Worm (Caenorhabditis elegans): ENCODE measurements around the gene puf-8.

The puf-8 gene

ce11 chrII:7255614-7256162 lies 42.4 kb downstream of the puf-8 start, which contains the start of gene F32A5.8:
Gene F32A5.8 (plus strand): TSS chrII:7256112.
- TF ChIP-seq hmg-1.2 (GFP tag; IDR thresholded peaks at IDR 0.05) (0 out of 2 replicates have a peak, but pooled peaks have one; percentile 16), T26A5.8 (tag; optimal IDR thresholded peaks at IDR 0.05) (no peak), aptf-2 (GFP tag; conservative IDR thresholded peaks at IDR 0.05) (no peak), nfyb-1 (GFP tag; IDR thresholded peaks at IDR 0.05) (0 out of 2 replicates have a peak, but pooled peaks have one; percentile 15), ztf-6 (GFP tag; IDR thresholded peaks at IDR 0.05) (no peak), athp-1 (tag; optimal IDR thresholded peaks at IDR 0.05) (no peak), egl-44 (GFP tag; IDR thresholded peaks at IDR 0.05) (no peak), hrde-1 (tag; optimal IDR thresholded peaks at IDR 0.05; ENCODE audit: borderline replicate concordance) (no peak), gei-17 (GFP tag; optimal IDR thresholded peaks at IDR 0.05) (no peak), ceh-58 (GFP tag; IDR thresholded peaks at IDR 0.05) (no peak), Y53F4B.3 (GFP tag; IDR thresholded peaks at IDR 0.05) (no peak), sea-2 (GFP tag; IDR thresholded peaks at IDR 0.05) (no peak), attf-5 (GFP tag; optimal IDR thresholded peaks at IDR 0.05) (peak; percentile 15), ekl-4 (GFP tag; IDR thresholded peaks at IDR 0.05) (0 out of 2 replicates have a peak, but pooled peaks have one; percentile 36), rec-8 (tag; optimal IDR thresholded peaks at IDR 0.05) (no peak), xnd-1 (tag; optimal IDR thresholded peaks at IDR 0.05) (no peak), lsl-1 (GFP tag; optimal IDR thresholded peaks at IDR 0.05) (no peak), ceh-100 (GFP tag; IDR thresholded peaks at IDR 0.05) (no peak), snpc-3.4 (tag; optimal IDR thresholded peaks at IDR 0.05) (no peak), tlf-1 (GFP tag; optimal IDR thresholded peaks at IDR 0.05) (no peak), C17E4.6 (GFP tag; IDR thresholded peaks at IDR 0.05) (no peak), ceh-79 (tag; optimal IDR thresholded peaks at IDR 0.05) (no peak), bed-1 (GFP tag; IDR thresholded peaks at IDR 0.05) (no peak), madf-10 (tag; optimal IDR thresholded peaks at IDR 0.05) (no peak), madf-6 (GFP tag; IDR thresholded peaks at IDR 0.05) (no peak), snpc-1.1 (tag; optimal IDR thresholded peaks at IDR 0.05; ENCODE audit: insufficient read depth) (no peak), ZK185.1 (tag; optimal IDR thresholded peaks at IDR 0.05; ENCODE audit: poor library complexity, severe bottlenecking) (no peak), nhr-27 (tag; optimal IDR thresholded peaks at IDR 0.05) (no peak), ceh-27 (GFP tag; optimal IDR thresholded peaks at IDR 0.05) (no peak), T07F8.4 (tag; optimal IDR thresholded peaks at IDR 0.05) (no peak), F55B11.4 (tag; optimal IDR thresholded peaks at IDR 0.05; ENCODE audit: borderline replicate concordance, insufficient read depth) (no peak), dpff-1 (tag; optimal IDR thresholded peaks at IDR 0.05) (no peak), hmg-20 (GFP tag; IDR thresholded peaks at IDR 0.05) (no peak), nhr-80 (tag; optimal IDR thresholded peaks at IDR 0.05) (peak; percentile 82), pbrm-1 (GFP tag; IDR thresholded peaks at IDR 0.05) (peak; percentile 29; the same call in 1 of the 2 replicates), mxl-1 (tag; optimal IDR thresholded peaks at IDR 0.05) (no peak), F52B5.7 (tag; optimal IDR thresholded peaks at IDR 0.05) (no peak), Y56A3A.18 (GFP tag; IDR thresholded peaks at IDR 0.05) (no peak), cebp-2 (GFP tag; IDR thresholded peaks at IDR 0.05) (no peak), F22D6.2 (tag; optimal IDR thresholded peaks at IDR 0.05) (no peak), hlh-12 (tag; optimal IDR thresholded peaks at IDR 0.05) (no peak), hsf-1 (GFP tag; IDR thresholded peaks at IDR 0.05) (no peak), let-526 (GFP tag; IDR thresholded peaks at IDR 0.05) (no peak), ztf-22 (GFP tag; optimal IDR thresholded peaks at IDR 0.05) (no peak), let-607 (tag; optimal IDR thresholded peaks at IDR 0.05) (no peak), lsy-27 (tag; optimal IDR thresholded peaks at IDR 0.05; ENCODE audit: borderline replicate concordance, insufficient read depth) (no peak), mcd-1 (GFP tag; IDR thresholded peaks at IDR 0.05) (no peak), pha-4 (tag; optimal IDR thresholded peaks at IDR 0.05) (no peak)

All from whole organism, young adult.